Worm (Caenorhabditis elegans): ENCODE data around the gene str-143.

str-143 gene

ce11 chrV:8069637-8070036, at the start of gene str-143:
str-143 (minus strand) TSS chrV:8069737.
- TF ChIP-seq unc-62 (GFP tag; optimal IDR thresholded peaks at IDR 0.05): no peak

- no peak for TF ChIP-seq unc-62 (GFP tag; optimal IDR thresholded peaks at IDR 0.05)
These were observed 48.4 kb upstream of the str-143 start, which contains the start of gene D1014.7 for ce11 chrV:8117964-8118363. D1014.7 (plus strand) TSS chrV:8118264.

ce11 chrV:8114542-8114941, 45.0 kb upstream of the str-143 start:
- no peak for TF ChIP-seq unc-62 (GFP tag; optimal IDR thresholded peaks at IDR 0.05)

- TF ChIP-seq unc-62 (GFP tag; optimal IDR thresholded peaks at IDR 0.05): no peak
These were observed 41.3 kb upstream of the str-143 start for ce11 chrV:8110816-8111215.

ce11 chrV:8108670-8109069, 39.1 kb upstream of the str-143 start, which contains the start of gene myo-5:
myo-5 (plus strand) TSS chrV:8108970.
- TF ChIP-seq unc-62 (GFP tag; optimal IDR thresholded peaks at IDR 0.05): no peak

- TF ChIP-seq unc-62 (GFP tag; optimal IDR thresholded peaks at IDR 0.05): no peak
These were observed 34.9 kb upstream of the str-143 start, which contains the start of gene srlf-16 for ce11 chrV:8104473-8104872. srlf-16 (plus strand) TSS chrV:8104773.

ce11 chrV:8102960-8103359, 33.4 kb upstream of the str-143 start, which contains the start of gene str-90:
str-90 (plus strand) TSS chrV:8103260.
- no peak for TF ChIP-seq unc-62 (GFP tag; optimal IDR thresholded peaks at IDR 0.05)

- no peak for TF ChIP-seq unc-62 (GFP tag; optimal IDR thresholded peaks at IDR 0.05)
These were observed 29.8 kb upstream of the str-143 start, which contains the start of gene sdz-23 for ce11 chrV:8099306-8099705. sdz-23 (plus strand) TSS chrV:8099606.

ce11 chrV:8098239-8098638, 28.7 kb upstream of the str-143 start, which contains the start of gene str-145:
str-145 (minus strand) TSS chrV:8098339.
- no peak for TF ChIP-seq unc-62 (GFP tag; optimal IDR thresholded peaks at IDR 0.05)

- TF ChIP-seq unc-62 (GFP tag; optimal IDR thresholded peaks at IDR 0.05): no peak
These were observed 25.8 kb upstream of the str-143 start, which contains the start of gene str-146 for ce11 chrV:8095378-8095777. str-146 (minus strand) TSS chrV:8095478.

ce11 chrV:8092385-8092784, 22.8 kb upstream of the str-143 start, which contains the start of gene str-129:
str-129 (minus strand) TSS chrV:8092485.
- TF ChIP-seq unc-62 (GFP tag; optimal IDR thresholded peaks at IDR 0.05): no peak

- TF ChIP-seq unc-62 (GFP tag; optimal IDR thresholded peaks at IDR 0.05): no peak
These were observed 21.1 kb upstream of the str-143 start, which contains the start of gene str-130 for ce11 chrV:8090595-8090994. str-130 (minus strand) TSS chrV:8090695.

- TF ChIP-seq unc-62 (GFP tag; optimal IDR thresholded peaks at IDR 0.05): no peak
These were observed 15.6 kb upstream of the str-143 start, which contains the start of gene C09H5.7 for ce11 chrV:8085141-8085540. C09H5.7 (minus strand) TSS chrV:8085241.

- no peak for TF ChIP-seq unc-62 (GFP tag; optimal IDR thresholded peaks at IDR 0.05)
These were observed 12.0 kb upstream of the str-143 start, which contains the start of gene str-131 for ce11 chrV:8081579-8081978. str-131 (minus strand) TSS chrV:8081679.

- TF ChIP-seq unc-62 (GFP tag; optimal IDR thresholded peaks at IDR 0.05): no peak
These were observed 10.3 kb upstream of the str-143 start for ce11 chrV:8079813-8080212.

ce11 chrV:8075712-8076111, 6.2 kb upstream of the str-143 start, which contains the start of gene catp-3:
catp-3 (plus strand) TSS chrV:8076012.
- no peak for TF ChIP-seq unc-62 (GFP tag; optimal IDR thresholded peaks at IDR 0.05)

- TF ChIP-seq unc-62 (GFP tag; optimal IDR thresholded peaks at IDR 0.05): no peak
These were observed 3.6 kb upstream of the str-143 start for ce11 chrV:8073162-8073561.

ce11 chrV:8072047-8072446, 2.5 kb upstream of the str-143 start, which contains the start of gene str-144:
str-144 (minus strand) TSS chrV:8072147.
- no peak for TF ChIP-seq unc-62 (GFP tag; optimal IDR thresholded peaks at IDR 0.05)
